Fruit fly (Drosophila melanogaster) whole organism, embryonic: ENCODE measurements around the gene AcCoAS.

Experiments
- Abd-B ChIP-seq: fragments of 200-800 bp; sonication (Bioruptor generic); optimal IDR thresholded peaks from 2 replicates; lab custom pipeline; 2018; ENCODE audit warnings: missing biosample characterization, mild to moderate bottlenecking, missing genetic modification characterization, moderate library complexity
- CG10979 ChIP-seq: fragments of 200-800 bp; sonication (Bioruptor generic); optimal IDR thresholded peaks from 2 replicates; lab custom pipeline; 2018; ENCODE audit warnings: missing biosample characterization, mild to moderate bottlenecking, missing genetic modification characterization, moderate library complexity
- CG11504 ChIP-seq: fragments of 200-800 bp; sonication (Bioruptor generic); optimal IDR thresholded peaks from 3 replicates; lab custom pipeline; 2019; ENCODE audit warnings: missing biosample characterization, mild to moderate bottlenecking, missing genetic modification characterization, moderate library complexity
- CG12769 ChIP-seq: fragments of 200-800 bp; sonication (Bioruptor generic); optimal IDR thresholded peaks from 2 replicates; lab custom pipeline; 2019; ENCODE audit warnings: missing biosample characterization, mild to moderate bottlenecking, missing genetic modification characterization, moderate library complexity
- CG14860 ChIP-seq: fragments of 200-800 bp; sonication (Bioruptor generic); IDR thresholded peaks from 3 replicates; pipeline ENCODE4 v1.3.6; 2022; ENCODE audit warnings: missing biosample characterization, missing genetic modification characterization; ENCODE audit not compliant: partially characterized antibody
- CG16815 ChIP-seq: fragments of 200-800 bp; sonication (Bioruptor generic); optimal IDR thresholded peaks from 3 replicates; lab custom pipeline; 2017; ENCODE audit warnings: missing biosample characterization, mild to moderate bottlenecking, missing genetic modification characterization
- CG17359 ChIP-seq: fragments of 200-800 bp; sonication (Bioruptor generic); optimal IDR thresholded peaks from 3 replicates; lab custom pipeline; 2018; ENCODE audit warnings: missing biosample characterization, mild to moderate bottlenecking, missing genetic modification characterization, moderate library complexity
- CG1792 ChIP-seq: fragments of 200-800 bp; sonication (Bioruptor generic); optimal IDR thresholded peaks from 2 replicates; lab custom pipeline; 2016; ENCODE audit warnings: missing biosample characterization, missing genetic modification characterization
- CG2120 ChIP-seq: fragments of 200-800 bp; sonication (Bioruptor generic); optimal IDR thresholded peaks from 3 replicates; lab custom pipeline; 2016; ENCODE audit warnings: missing biosample characterization, missing genetic modification characterization
- CG2199 ChIP-seq: fragments of 200-800 bp; sonication (Bioruptor generic); IDR thresholded peaks from 3 replicates; pipeline ENCODE4 v1.3.6; 2022; ENCODE audit warnings: missing biosample characterization, missing genetic modification characterization
- CG2875 ChIP-seq: fragments of 200-800 bp; sonication (Bioruptor generic); optimal IDR thresholded peaks from 2 replicates; lab custom pipeline; 2017; ENCODE audit warnings: missing biosample characterization, mild to moderate bottlenecking, missing genetic modification characterization, missing genetic modification reagents
- CG3995 ChIP-seq: fragments of 200-800 bp; sonication (Bioruptor generic); optimal IDR thresholded peaks from 3 replicates; lab custom pipeline; 2016; ENCODE audit warnings: missing biosample characterization, missing genetic modification characterization
- CG6254 ChIP-seq: fragments of 200-800 bp; sonication (Bioruptor generic); optimal IDR thresholded peaks from 3 replicates; lab custom pipeline; 2017; ENCODE audit warnings: mild to moderate bottlenecking, missing biosample characterization, missing genetic modification reagents, missing genetic modification characterization
- CG6765 ChIP-seq: fragments of 200-800 bp; sonication (Bioruptor generic); optimal IDR thresholded peaks from 3 replicates; lab custom pipeline; 2017; ENCODE audit warnings: missing biosample characterization, mild to moderate bottlenecking, missing genetic modification characterization
- CG6791 ChIP-seq: fragments of 200-800 bp; sonication (Bioruptor generic); IDR thresholded peaks from 3 replicates; pipeline ENCODE4 v1.3.6; 2022; ENCODE audit warnings: missing biosample characterization, missing genetic modification characterization; ENCODE audit not compliant: partially characterized antibody
- CG8281 ChIP-seq: fragments of 200-800 bp; sonication (Bioruptor generic); optimal IDR thresholded peaks from 2 replicates; lab custom pipeline; 2018; ENCODE audit warnings: missing biosample characterization, mild to moderate bottlenecking, missing genetic modification characterization, moderate library complexity
- D ChIP-seq, 2 experiments: fragments of 200-800 bp in 1 of 2; fragments of >200 bp in 1 of 2; sonication (Bioruptor generic) in 1 of 2; optimal IDR thresholded peaks; 2 replicates in 1 of 2; 3 replicates in 1 of 2; lab custom pipeline; 2017; ENCODE audit warnings: mild to moderate bottlenecking in 1 of 2, missing biosample characterization in 1 of 2, missing genetic modification characterization in 1 of 2, missing genetic modification reagents in 1 of 2
- Dad ChIP-seq: fragments of 200-800 bp; sonication (Bioruptor generic); optimal IDR thresholded peaks from 3 replicates; lab custom pipeline; 2016; ENCODE audit warnings: missing biosample characterization, missing genetic modification characterization
- Dbx ChIP-seq: fragments of 200-800 bp; sonication (Bioruptor generic); IDR thresholded peaks from 3 replicates; pipeline ENCODE4 v1.3.6; 2022; ENCODE audit warnings: missing biosample characterization, missing genetic modification characterization
- Dip2 ChIP-seq: fragments of 200-800 bp; sonication (Bioruptor generic); IDR thresholded peaks from 2 replicates; pipeline ENCODE4 v1.3.6; 2022; ENCODE audit warnings: missing biosample characterization, missing genetic modification characterization
- Hr51 ChIP-seq, 2 experiments: fragments of 200-800 bp; sonication (Bioruptor generic); optimal IDR thresholded peaks; 2 replicates in 1 of 2; 3 replicates in 1 of 2; lab custom pipeline; 2016 to 2018; ENCODE audit warnings: missing biosample characterization in 2 of 2, missing genetic modification characterization in 2 of 2, mild to moderate bottlenecking in 1 of 2, moderate library complexity in 1 of 2
- MTF-1 ChIP-seq: fragments of 200-800 bp; sonication (Bioruptor generic); optimal IDR thresholded peaks from 2 replicates; lab custom pipeline; 2018; ENCODE audit warnings: missing biosample characterization, mild to moderate bottlenecking, missing genetic modification characterization, borderline replicate concordance
- Med ChIP-seq: fragments of 200-800 bp; sonication (Bioruptor generic); peaks from one replicate; lab custom pipeline; 2016; ENCODE audit warnings: missing biosample characterization, missing genetic modification characterization, mild to moderate bottlenecking, inconsistent platforms, moderate library complexity
- Mrtf ChIP-seq: fragments of 200-800 bp; sonication (Bioruptor generic); IDR thresholded peaks from 3 replicates; pipeline ENCODE4 v1.3.6; 2022; ENCODE audit warnings: missing biosample characterization, missing genetic modification characterization
- Pdp1 ChIP-seq, 2 experiments: fragments of 200-800 bp; sonication (Bioruptor generic); optimal IDR thresholded peaks; 3 replicates each; lab custom pipeline; 2016; ENCODE audit warnings: missing biosample characterization in 2 of 2, missing genetic modification characterization in 2 of 2, mild to moderate bottlenecking in 1 of 2, moderate library complexity in 1 of 2
- Rx ChIP-seq: fragments of 200-800 bp; sonication (Bioruptor generic); IDR thresholded peaks from 2 replicates; pipeline ENCODE4 v1.3.6; 2022; ENCODE audit warnings: missing biosample characterization, missing genetic modification characterization
- Sox100B ChIP-seq: fragments of 200-800 bp; sonication (Bioruptor generic); optimal IDR thresholded peaks from 3 replicates; lab custom pipeline; 2018; ENCODE audit warnings: missing biosample characterization, mild to moderate bottlenecking, missing genetic modification characterization
- Stat92E ChIP-seq, 3 experiments: fragments of >200 bp in 2 of 3; fragments of 200-800 bp in 1 of 3; sonication (Bioruptor generic) in 1 of 3; optimal IDR thresholded peaks; 2 replicates each; lab custom pipeline; 2017 to 2019; ENCODE audit warnings: missing biosample characterization in 3 of 3, missing genetic modification characterization in 3 of 3, mild to moderate bottlenecking in 1 of 3, moderate library complexity in 1 of 3
- Trl ChIP-seq, 3 experiments: fragments of >200 bp in 2 of 3; fragments of 200-800 bp in 1 of 3; sonication (Bioruptor generic) in 1 of 3; optimal IDR thresholded peaks; 2 replicates in 1 of 3; 3 replicates in 2 of 3; lab custom pipeline; 2016 to 2017; ENCODE audit warnings: missing biosample characterization in 1 of 3, missing genetic modification characterization in 1 of 3
- Vsx1 ChIP-seq: fragments of 200-800 bp; sonication (Bioruptor generic); optimal IDR thresholded peaks from 2 replicates; lab custom pipeline; 2017; ENCODE audit warnings: missing biosample characterization, mild to moderate bottlenecking, missing genetic modification characterization, missing genetic modification reagents
- YL-1 ChIP-seq: fragments of 200-800 bp; sonication (Bioruptor generic); optimal IDR thresholded peaks from 3 replicates; lab custom pipeline; 2017; ENCODE audit warnings: missing biosample characterization, mild to moderate bottlenecking, missing genetic modification characterization
- abd-A ChIP-seq: fragments of 200-800 bp; sonication (Bioruptor generic); optimal IDR thresholded peaks from 3 replicates; lab custom pipeline; 2019; ENCODE audit warnings: missing biosample characterization, mild to moderate bottlenecking, missing genetic modification characterization, moderate library complexity
- bbx ChIP-seq: fragments of 200-800 bp; sonication (Bioruptor generic); IDR thresholded peaks from 2 replicates; pipeline ENCODE4 v1.3.6; 2022; ENCODE audit warnings: missing biosample characterization, missing genetic modification characterization; ENCODE audit not compliant: partially characterized antibody
- cg ChIP-seq: fragments of 200-800 bp; sonication (Bioruptor generic); optimal IDR thresholded peaks from 3 replicates; lab custom pipeline; 2019; ENCODE audit warnings: missing biosample characterization, mild to moderate bottlenecking, missing genetic modification characterization, moderate library complexity
- corto ChIP-seq: fragments of 200-800 bp; sonication (Bioruptor generic); optimal IDR thresholded peaks from 2 replicates; lab custom pipeline; 2016; ENCODE audit warnings: missing biosample characterization, mild to moderate bottlenecking, missing genetic modification characterization, moderate library complexity
- crol ChIP-seq: fragments of 200-800 bp; sonication (Bioruptor generic); IDR thresholded peaks from 2 replicates; pipeline ENCODE4 v1.3.6; 2022; ENCODE audit warnings: missing biosample characterization, missing genetic modification characterization
- dmrt11E ChIP-seq: fragments of 200-800 bp; sonication (Bioruptor generic); optimal IDR thresholded peaks from 3 replicates; lab custom pipeline; 2018; ENCODE audit warnings: missing biosample characterization, mild to moderate bottlenecking, missing genetic modification characterization, moderate library complexity
- grn ChIP-seq: fragments of 200-800 bp; sonication (Bioruptor generic); optimal IDR thresholded peaks from 3 replicates; lab custom pipeline; 2017; ENCODE audit warnings: missing biosample characterization, missing genetic modification characterization
- onecut ChIP-seq: fragments of 200-800 bp; sonication (Bioruptor generic); IDR thresholded peaks from 2 replicates; pipeline ENCODE4 v1.3.6; 2022; ENCODE audit warnings: missing biosample characterization, missing genetic modification characterization
- prd ChIP-seq, 3 experiments: fragments of >200 bp in 2 of 3; fragments of 200-800 bp in 1 of 3; sonication (Bioruptor generic) in 1 of 3; optimal IDR thresholded peaks in 2 of 3; IDR thresholded peaks in 1 of 3; 2 replicates in 2 of 3; 3 replicates in 1 of 3; pipeline versions ENCODE4 v1.3.6 to Lab custom; 2017 to 2022; ENCODE audit warnings: missing biosample characterization in 1 of 3, missing genetic modification characterization in 1 of 3
- sd ChIP-seq: fragments of 200-800 bp; sonication (Bioruptor generic); optimal IDR thresholded peaks from 3 replicates; lab custom pipeline; 2018; ENCODE audit warnings: missing biosample characterization, mild to moderate bottlenecking, missing genetic modification characterization, moderate library complexity
- shn ChIP-seq: fragments of 200-800 bp; sonication (Bioruptor generic); optimal IDR thresholded peaks from 3 replicates; lab custom pipeline; 2016; ENCODE audit warnings: missing biosample characterization, missing genetic modification characterization
- sim ChIP-seq: fragments of 200-800 bp; sonication (Bioruptor generic); IDR thresholded peaks from 2 replicates; pipeline ENCODE4 v1.3.6; 2022; ENCODE audit warnings: missing biosample characterization, missing genetic modification characterization
- sqz ChIP-seq: fragments of 200-800 bp; sonication (Bioruptor generic); optimal IDR thresholded peaks from 3 replicates; lab custom pipeline; 2018; ENCODE audit warnings: missing biosample characterization, mild to moderate bottlenecking, missing genetic modification characterization
- tup ChIP-seq: fragments of 200-800 bp; sonication (Bioruptor generic); optimal IDR thresholded peaks from 2 replicates; lab custom pipeline; 2016; ENCODE audit warnings: missing biosample characterization, mild to moderate bottlenecking, missing genetic modification characterization, moderate library complexity

AcCoAS gene

dm6 chr3L:21256062-21257023 is 23.7 kb downstream of the AcCoAS start:
- TF ChIP-seq CG10979 (no peak), CG8281 (tag; lab: Kevin White, UChicago) (no peak), Sox100B (GFP tag; lab: Kevin White, UChicago) (peak; percentile 20), onecut (no peak), D (optimal IDR thresholded peaks at IDR 0.05; lab: Kevin White, UChicago) (no peak), D (GFP tag; optimal IDR thresholded peaks at IDR 0.05; lab: Kevin White, UChicago) (no peak), Med (GFP tag; lab: Kevin White, UChicago) (peak; percentile 38), CG6791 (no peak), CG3995 (no peak), cg (GFP tag; lab: Kevin White, UChicago) (no peak), Mrtf (no peak), Rx (no peak), Trl (optimal IDR thresholded peaks at IDR 0.05; lab: Kevin White, UChicago) (no peak), Trl (GFP tag; optimal IDR thresholded peaks at IDR 0.05; lab: Kevin White, UChicago) (no peak), CG17359 (no peak), dmrt11E (tag; lab: Kevin White, UChicago) (no peak), Vsx1 (peak; percentile 17), abd-A (tag; lab: Kevin White, UChicago) (peak; percentile 81), tup (GFP tag; lab: Kevin White, UChicago) (no peak), prd (optimal IDR thresholded peaks at IDR 0.05; lab: Kevin White, UChicago) (no peak), prd (GFP tag; IDR thresholded peaks at IDR 0.05; lab: Robert Waterston, UW) (no peak), CG1792 (GFP tag; lab: Kevin White, UChicago) (no peak), CG14860 (no peak), CG6765 (GFP tag; lab: Kevin White, UChicago) (no peak), CG16815 (GFP tag; lab: Kevin White, UChicago) (no peak), CG6254 (GFP tag; lab: Kevin White, UChicago) (no peak), MTF-1 (GFP tag; lab: Kevin White, UChicago) (no peak), CG2199 (GFP tag; lab: Robert Waterston, UW) (no peak), CG11504 (tag; lab: Kevin White, UChicago) (peak; percentile 15), Stat92E (GFP tag; optimal IDR thresholded peaks at IDR 0.05; lab: Kevin White, UChicago) (peak in 1 of 3 experiments; percentile 4), Dip2 (GFP tag; lab: Robert Waterston, UW) (no peak), Pdp1 (GFP tag; optimal IDR thresholded peaks at IDR 0.05; lab: Kevin White, UChicago) (peak in 1 of 2 experiments; percentile 8), corto (GFP tag; lab: Kevin White, UChicago) (peak; percentile 14), crol (GFP tag; lab: Robert Waterston, UW) (peak; percentile 58), sim (GFP tag; lab: Robert Waterston, UW) (no peak), Abd-B (GFP tag; lab: Kevin White, UChicago) (no peak), Dad (GFP tag; lab: Kevin White, UChicago) (no peak), sd (tag; lab: Kevin White, UChicago) (peak; percentile 78), bbx (no peak), CG12769 (no peak), YL-1 (GFP tag; lab: Kevin White, UChicago) (no peak), Hr51 (GFP tag; optimal IDR thresholded peaks at IDR 0.05; lab: Kevin White, UChicago) (peak in 1 of 2 experiments; percentile 16), CG2875 (GFP tag; lab: Kevin White, UChicago) (no peak), Dbx (no peak), sqz (GFP tag; lab: Kevin White, UChicago) (peak; percentile 32), grn (GFP tag; lab: Kevin White, UChicago) (peak; percentile 93), CG2120 (GFP tag; lab: Kevin White, UChicago) (peak; percentile 17), shn (GFP tag; lab: Kevin White, UChicago) (no peak)
